Fruit fly (Drosophila melanogaster) Kc167 (cell line): ENCODE measurements around the gene Glut3.

Source experiments
- Myc ChIP-seq: fragments of >200 bp; optimal IDR thresholded peaks from 2 replicates; lab custom pipeline; 2017; ENCODE audit warnings: missing external identifiers
- h ChIP-seq: fragments of >200 bp; optimal IDR thresholded peaks from 3 replicates; lab custom pipeline; 2018; ENCODE audit warnings: missing external identifiers
- insv ChIP-seq: fragments of >200 bp; optimal IDR thresholded peaks from 3 replicates; lab custom pipeline; 2018; ENCODE audit warnings: missing external identifiers
- psq ChIP-seq: fragments of >200 bp; optimal IDR thresholded peaks from 2 replicates; lab custom pipeline; 2017; ENCODE audit warnings: missing external identifiers
- ttk ChIP-seq: sonication (Bioruptor generic); optimal IDR thresholded peaks from 2 replicates; lab custom pipeline; 2017; ENCODE audit warnings: missing external identifiers

- TF ChIP-seq insv (lab: Kevin White, UChicago), result no peak
- TF ChIP-seq Myc, result no peak
- no peak for TF ChIP-seq h
- TF ChIP-seq ttk (lab: Kevin White, UChicago), result no peak
- no peak for TF ChIP-seq psq (lab: Kevin White, UChicago)
These were observed 12.2 kb downstream of the Glut3 start for dm6 chr3R:16800272-16800671.
